Fruit fly (Drosophila melanogaster): ENCODE results near the gene CG6180.

CG6180 gene

DNA sequence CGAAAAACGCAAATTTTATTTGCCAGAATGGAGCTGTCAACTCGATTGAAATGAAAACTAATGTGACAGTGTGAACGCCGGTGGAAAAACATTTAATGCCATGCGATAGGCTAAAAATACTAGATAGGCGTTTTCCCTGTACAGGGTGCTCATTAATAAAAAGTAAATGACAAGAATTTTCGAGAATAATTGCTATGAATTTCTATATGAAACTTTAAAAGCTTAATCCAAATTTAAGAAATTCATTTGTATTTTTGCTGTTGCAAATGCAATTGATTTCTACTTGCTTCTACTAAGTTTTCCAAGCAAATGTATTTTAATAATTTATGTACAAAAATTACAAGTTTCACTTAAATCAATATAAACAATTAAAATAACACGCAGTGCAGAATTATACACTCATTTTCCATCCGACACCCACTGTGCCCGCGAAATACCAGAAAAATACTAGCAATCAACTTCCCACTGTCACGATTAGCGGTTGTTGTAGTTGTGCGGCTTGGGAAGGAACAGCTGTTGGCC lies 14.4 kb downstream of the CG6180 start, which contains the start of gene Pih1D1:
TSS of gene Pih1D1 (minus strand) at position 50 of the 522 bp plus-strand sequence.
- TF ChIP-seq Mio (GFP tag; optimal IDR thresholded peaks at IDR 0.05) (peak; percentile 45), CrebA (GFP tag; optimal IDR thresholded peaks at IDR 0.05; ENCODE audit: borderline replicate concordance) (no peak), sv (GFP tag; optimal IDR thresholded peaks at IDR 0.05) (peak; percentile 95), h (GFP tag; optimal IDR thresholded peaks at IDR 0.05) (peak; percentile 92), dmrt93B (GFP tag; optimal IDR thresholded peaks at IDR 0.05) (peak; percentile 96), CG32264 (GFP tag; optimal IDR thresholded peaks at IDR 0.05) (peak; percentile 71), OdsH (GFP tag; optimal IDR thresholded peaks at IDR 0.05) (peak; percentile 89), Sp1 (GFP tag; optimal IDR thresholded peaks at IDR 0.05) (peak; percentile 92), Vsx2 (GFP tag; optimal IDR thresholded peaks at IDR 0.05; ENCODE audit: partially characterized antibody) (no peak), N (GFP tag; optimal IDR thresholded peaks at IDR 0.05) (no peak), Dif (GFP tag; optimal IDR thresholded peaks at IDR 0.05; ENCODE audit: partially characterized antibody) (no peak), Myc (optimal IDR thresholded peaks at IDR 0.05) (no peak), Rel (GFP tag; optimal IDR thresholded peaks at IDR 0.05) (peak; percentile 10), Rel (tag; optimal IDR thresholded peaks at IDR 0.05) (peak; percentile 61), br (GFP tag; optimal IDR thresholded peaks at IDR 0.05) (peak; percentile 84), woc (GFP tag; optimal IDR thresholded peaks at IDR 0.05) (peak; percentile 87), HLH106 (tag; optimal IDR thresholded peaks at IDR 0.05) (peak; percentile 98), fru (GFP tag; optimal IDR thresholded peaks at IDR 0.05) (peak; percentile 92), GATAd (GFP tag; optimal IDR thresholded peaks at IDR 0.05) (peak; percentile 55), foxo (GFP tag; optimal IDR thresholded peaks at IDR 0.05) (peak; percentile 40 to 96), pan (optimal IDR thresholded peaks at IDR 0.05) (no peak), Dfd (GFP tag; optimal IDR thresholded peaks at IDR 0.05) (no peak), tai (GFP tag; optimal IDR thresholded peaks at IDR 0.05) (no peak), rgr (GFP tag; optimal IDR thresholded peaks at IDR 0.05) (peak; percentile 91), ey (GFP tag; optimal IDR thresholded peaks at IDR 0.05) (peak; percentile 92), usp (GFP tag; optimal IDR thresholded peaks at IDR 0.05) (no peak), brk (GFP tag; optimal IDR thresholded peaks at IDR 0.05) (no peak), sage (GFP tag; optimal IDR thresholded peaks at IDR 0.05) (peak; percentile 82), dl (GFP tag; optimal IDR thresholded peaks at IDR 0.05; ENCODE audit: insufficient read depth in 1 of 2, partially characterized antibody in 2 of 2) (no peak), lola (GFP tag; optimal IDR thresholded peaks at IDR 0.05) (no peak), dsf (GFP tag; optimal IDR thresholded peaks at IDR 0.05; ENCODE audit: borderline replicate concordance) (peak; percentile 80), psq (GFP tag; optimal IDR thresholded peaks at IDR 0.05) (peak; percentile 83), Hr78 (GFP tag; optimal IDR thresholded peaks at IDR 0.05) (no peak), Abd-B (GFP tag; optimal IDR thresholded peaks at IDR 0.05) (no peak), CG9705 (GFP tag; optimal IDR thresholded peaks at IDR 0.05) (peak; percentile 95), Jra (GFP tag; optimal IDR thresholded peaks at IDR 0.05) (peak; percentile 82), Hnf4 (GFP tag; optimal IDR thresholded peaks at IDR 0.05) (peak; percentile 85), Hr83 (GFP tag; optimal IDR thresholded peaks at IDR 0.05; ENCODE audit: poor library complexity, severe bottlenecking) (no peak), jim (GFP tag; optimal IDR thresholded peaks at IDR 0.05) (no peak)

DNA sequence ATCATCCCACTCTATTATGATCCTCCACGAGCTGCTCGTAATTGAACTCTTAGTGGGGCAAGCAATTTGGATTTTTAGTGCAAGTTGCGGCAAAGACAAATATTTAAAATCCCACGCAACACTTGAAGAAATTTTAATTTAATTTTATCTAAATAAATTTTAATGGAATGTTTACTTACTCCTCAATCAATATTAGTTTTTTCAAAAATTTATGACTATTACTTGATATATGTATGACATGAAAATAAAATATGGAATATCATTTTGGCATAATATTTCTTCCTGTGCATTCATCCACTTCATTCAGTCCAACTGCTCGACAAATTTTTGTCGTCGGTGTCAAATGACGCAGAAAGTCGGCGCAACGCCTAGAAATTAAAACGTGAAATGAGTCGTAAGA lies 42.6 kb downstream of the CG6180 start:
- TF ChIP-seq ey (GFP tag; optimal IDR thresholded peaks at IDR 0.05) (no peak), Hr83 (GFP tag; optimal IDR thresholded peaks at IDR 0.05; ENCODE audit: poor library complexity, severe bottlenecking) (no peak), pan (optimal IDR thresholded peaks at IDR 0.05) (no peak), Vsx2 (GFP tag; optimal IDR thresholded peaks at IDR 0.05; ENCODE audit: partially characterized antibody) (no peak), dl (GFP tag; optimal IDR thresholded peaks at IDR 0.05; ENCODE audit: insufficient read depth in 1 of 2, partially characterized antibody in 2 of 2) (no peak), Mio (GFP tag; optimal IDR thresholded peaks at IDR 0.05) (no peak)

DNA sequence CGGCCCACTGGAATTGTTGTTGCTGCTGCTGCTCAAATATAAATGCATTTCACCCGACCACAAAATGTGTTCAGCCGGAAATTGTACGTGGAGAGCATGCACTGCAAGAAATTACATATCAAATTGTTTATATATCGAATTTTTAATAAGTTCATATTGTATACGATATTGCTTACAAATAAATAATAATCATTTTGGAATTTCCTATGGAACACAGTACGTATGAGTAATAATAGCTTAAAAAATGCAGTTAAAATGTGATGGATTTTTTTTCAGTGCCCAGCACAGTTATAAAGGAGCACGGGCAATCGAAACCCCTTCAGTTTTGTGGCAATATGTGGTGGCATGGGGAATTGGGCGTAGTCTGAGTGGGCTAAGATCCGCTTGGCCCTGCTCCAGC lies 49.0 kb downstream of the CG6180 start:
- TF ChIP-seq foxo (GFP tag; optimal IDR thresholded peaks at IDR 0.05) = peak in 1 of 2 experiments; percentile 1
- TF ChIP-seq Hr83 (GFP tag; optimal IDR thresholded peaks at IDR 0.05; ENCODE audit: poor library complexity, severe bottlenecking) = no peak
- TF ChIP-seq h (GFP tag; optimal IDR thresholded peaks at IDR 0.05) = no peak

All from whole organism, wandering third instar larva.